Worm (Caenorhabditis elegans) whole organism, L2 larva: ENCODE data around the gene F55C12.19.

ENCODE experiments used
- ama-1 ChIP-seq: fragments of 150-350 bp; optimal IDR thresholded peaks from 2 replicates; lab custom pipeline; 2018; ENCODE audit warnings: inconsistent platforms
- elt-3 ChIP-seq: sonication (generic microtip); optimal IDR thresholded peaks from 2 replicates; lab custom pipeline; 2017; ENCODE audit warnings: missing biosample characterization, missing genetic modification characterization
- lin-39 ChIP-seq: fragments of 150-350 bp; optimal IDR thresholded peaks from 2 replicates; lab custom pipeline; 2014; ENCODE audit warnings: missing biosample characterization, missing genetic modification reagents, missing genetic modification characterization
- lsy-2 ChIP-seq, 2 experiments: fragments of 150-350 bp in 1 of 2; sonication (generic microtip) in 1 of 2; optimal IDR thresholded peaks; 2 replicates each; lab custom pipeline; 2014 to 2017; ENCODE audit warnings: missing biosample characterization in 2 of 2, missing genetic modification characterization in 2 of 2
- nhr-21 ChIP-seq: fragments of 150-350 bp; optimal IDR thresholded peaks from 2 replicates; lab custom pipeline; 2014; ENCODE audit warnings: missing biosample characterization, missing genetic modification characterization
- nhr-237 ChIP-seq: fragments of 150-350 bp; optimal IDR thresholded peaks from 2 replicates; lab custom pipeline; 2014; ENCODE audit warnings: missing biosample characterization, missing genetic modification characterization
- nhr-77 ChIP-seq: fragments of 150-350 bp; optimal IDR thresholded peaks from 2 replicates; lab custom pipeline; 2014; ENCODE audit warnings: missing biosample characterization, missing genetic modification characterization

DNA sequence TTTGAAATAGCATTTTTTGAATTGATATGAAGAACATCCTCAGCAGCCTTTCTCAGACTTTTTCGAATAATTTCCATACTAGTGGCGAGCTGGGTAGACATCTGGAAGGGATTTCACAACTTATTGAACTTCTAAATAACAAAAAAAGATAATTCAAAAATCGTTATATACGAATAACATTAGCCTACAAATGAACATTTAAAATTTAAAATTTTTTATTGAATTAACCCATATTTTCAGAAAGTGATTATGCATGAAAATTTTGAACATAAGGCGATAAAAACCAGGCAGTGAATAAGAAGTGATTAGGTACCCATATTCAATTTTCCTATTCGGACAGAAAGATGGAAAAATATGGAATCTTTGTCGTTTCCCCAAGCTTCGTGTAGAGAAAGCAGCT lies 37.5 kb upstream of the F55C12.19 start, which contains the start of gene ZK1248.11:
- TF ChIP-seq elt-3 (tag; lab: Kevin White, UChicago) (no peak), lsy-2 (tag; optimal IDR thresholded peaks at IDR 0.05; lab: Kevin White, UChicago) (no peak), nhr-77 (tag; lab: Kevin White, UChicago) (no peak), lin-39 (tag; lab: Kevin White, UChicago) (no peak), nhr-237 (tag; lab: Kevin White, UChicago) (no peak), nhr-21 (tag; lab: Kevin White, UChicago) (no peak), ama-1 (lab: Kevin White, UChicago) (no peak)
